Fruit fly (Drosophila melanogaster): ENCODE measurements around the gene CG15468.

Gene CG15468

DNA sequence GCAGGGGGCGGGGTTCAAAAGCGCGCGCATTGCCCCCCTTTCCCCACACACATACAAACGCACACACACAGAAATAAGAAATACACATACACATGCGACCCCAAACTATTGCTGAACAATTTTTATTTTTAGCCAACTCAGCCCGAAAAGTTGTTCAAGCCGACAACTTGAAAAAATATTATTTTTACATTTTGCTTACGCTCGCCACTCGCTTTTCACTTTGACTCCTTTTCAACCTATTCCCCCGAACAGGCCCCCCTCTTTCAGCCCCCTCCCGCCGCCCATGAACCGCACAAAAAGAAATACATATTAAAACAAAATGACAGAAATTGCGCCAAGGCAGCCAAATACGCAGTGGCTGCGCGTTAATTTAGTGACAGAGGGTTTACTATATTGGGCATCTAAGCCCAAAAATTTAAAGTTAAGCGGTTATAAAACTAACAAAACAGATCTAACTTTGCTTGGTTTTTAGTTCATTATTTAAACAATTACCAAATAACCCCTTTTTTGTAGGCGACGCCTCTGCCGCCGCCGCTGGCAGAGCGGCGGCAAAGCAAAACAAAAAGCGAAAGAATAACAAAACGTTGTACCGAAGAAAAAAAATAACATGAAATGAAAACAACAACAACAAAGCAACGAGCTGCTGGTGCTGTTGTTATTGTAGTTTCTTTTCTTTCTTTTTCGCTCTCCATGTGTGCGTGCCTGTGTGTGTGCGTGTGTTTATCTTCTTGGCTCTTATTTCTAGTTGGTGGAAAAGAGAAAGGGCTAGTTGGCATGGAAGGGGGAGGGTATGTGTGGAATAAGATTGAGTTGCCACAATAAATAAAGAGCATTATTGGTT lies 50.8 kb downstream of the CG15468 start (continued):
- peak; percentile 100 for TF ChIP-seq Ets65A (GFP tag)
- TF ChIP-seq ERR (GFP tag; optimal IDR thresholded peaks at IDR 0.05) = peak; percentile 99
- peak; percentile 99 for TF ChIP-seq disco-r (GFP tag; optimal IDR thresholded peaks at IDR 0.05)
- peak; percentile 100 for TF ChIP-seq Pdp1 (GFP tag; optimal IDR thresholded peaks at IDR 0.05)
- TF ChIP-seq Sox100B (GFP tag; optimal IDR thresholded peaks at IDR 0.05) = peak; percentile 100
- TF ChIP-seq CkIIα-i1 (GFP tag; IDR thresholded peaks at IDR 0.05) = peak; percentile 99
- peak; percentile 100 for TF ChIP-seq so (GFP tag; IDR thresholded peaks at IDR 0.05)
- TF ChIP-seq knrl (GFP tag; IDR thresholded peaks at IDR 0.05; ENCODE audit: partially characterized antibody) = no peak
- peak; percentile 97 for TF ChIP-seq CG10274 (GFP tag; optimal IDR thresholded peaks at IDR 0.05)
- peak; percentile 13; the same call in 1 of the 2 replicates for TF ChIP-seq inv (GFP tag; IDR thresholded peaks at IDR 0.05; ENCODE audit: partially characterized antibody)
- peak; percentile 99 for TF ChIP-seq peb (GFP tag; IDR thresholded peaks at IDR 0.05)
- TF ChIP-seq CG3163 (GFP tag; optimal IDR thresholded peaks at IDR 0.05) = peak; percentile 95
- TF ChIP-seq pb (GFP tag; optimal IDR thresholded peaks at IDR 0.05) = peak; percentile 99
- TF ChIP-seq zen2 (GFP tag; IDR thresholded peaks at IDR 0.05; ENCODE audit: partially characterized antibody) = no peak
- peak; percentile 99 for TF ChIP-seq Spps (tag; optimal IDR thresholded peaks at IDR 0.05)
- peak; percentile 100 for TF ChIP-seq CG14441 (GFP tag; IDR thresholded peaks at IDR 0.05)
- TF ChIP-seq gro (GFP tag; optimal IDR thresholded peaks at IDR 0.05) = peak; percentile 100
- TF ChIP-seq Med (GFP tag) = peak; percentile 100
- peak; percentile 100 for TF ChIP-seq CG31441 (GFP tag; IDR thresholded peaks at IDR 0.05)
- TF ChIP-seq NK7.1 (GFP tag; optimal IDR thresholded peaks at IDR 0.05) = peak; percentile 100
- TF ChIP-seq CG14860 (GFP tag; IDR thresholded peaks at IDR 0.05; ENCODE audit: partially characterized antibody) = no peak
- TF ChIP-seq CG7928 (GFP tag; optimal IDR thresholded peaks at IDR 0.05) = peak; percentile 89
- peak; percentile 97 for TF ChIP-seq CG1024 (GFP tag; IDR thresholded peaks at IDR 0.05)
- TF ChIP-seq Bgb (GFP tag; IDR thresholded peaks at IDR 0.05; ENCODE audit: partially characterized antibody) = no peak
- TF ChIP-seq CG17912 (GFP tag; optimal IDR thresholded peaks at IDR 0.05) = peak; percentile 99
- TF ChIP-seq CG6689 (GFP tag; IDR thresholded peaks at IDR 0.05) = peak; percentile 99
- TF ChIP-seq croc (GFP tag; conservative IDR thresholded peaks at IDR 0.05) = peak; percentile 100
- peak; percentile 100 for TF ChIP-seq nau (GFP tag; optimal IDR thresholded peaks at IDR 0.05)
- TF ChIP-seq Mrtf (GFP tag; IDR thresholded peaks at IDR 0.05) = peak; percentile 100
- TF ChIP-seq CG31224 (GFP tag; IDR thresholded peaks at IDR 0.05) = peak; percentile 99
- TF ChIP-seq CG2199 (GFP tag; IDR thresholded peaks at IDR 0.05) = peak; percentile 100
- no peak for TF ChIP-seq ato (GFP tag; IDR thresholded peaks at IDR 0.05; ENCODE audit: partially characterized antibody)
- TF ChIP-seq hb (GFP tag; IDR thresholded peaks at IDR 0.05; ENCODE audit: partially characterized antibody) = no peak
- TF ChIP-seq tin (GFP tag; optimal IDR thresholded peaks at IDR 0.05) = peak; percentile 100
- TF ChIP-seq C15 (GFP tag; IDR thresholded peaks at IDR 0.05) = peak; percentile 99
- TF ChIP-seq Dfd (GFP tag; optimal IDR thresholded peaks at IDR 0.05) = peak in 1 of 2 experiments; percentile 3
- no peak for TF ChIP-seq D (optimal IDR thresholded peaks at IDR 0.05)
- TF ChIP-seq D (GFP tag; optimal IDR thresholded peaks at IDR 0.05) = peak; percentile 100
- peak; percentile 100 for TF ChIP-seq CG10209 (GFP tag; optimal IDR thresholded peaks at IDR 0.05)
- TF ChIP-seq CG7357 (GFP tag; IDR thresholded peaks at IDR 0.05) = peak; percentile 99
- peak; percentile 100 for TF ChIP-seq Side (GFP tag; optimal IDR thresholded peaks at IDR 0.05)
- peak; percentile 100 for TF ChIP-seq chn (GFP tag; optimal IDR thresholded peaks at IDR 0.05)
- TF ChIP-seq Hand (GFP tag; optimal IDR thresholded peaks at IDR 0.05) = peak; percentile 100
- TF ChIP-seq tio (GFP tag; optimal IDR thresholded peaks at IDR 0.05) = peak; percentile 100
- peak; percentile 100 for TF ChIP-seq CG6272 (GFP tag; IDR thresholded peaks at IDR 0.05)
- TF ChIP-seq D19B (GFP tag; optimal IDR thresholded peaks at IDR 0.05) = peak; percentile 98
- peak; percentile 100 for TF ChIP-seq jumu (GFP tag; optimal IDR thresholded peaks at IDR 0.05)
- TF ChIP-seq Trl (optimal IDR thresholded peaks at IDR 0.05) = peak in 1 of 2 experiments; percentile 5
- TF ChIP-seq Trl (GFP tag; optimal IDR thresholded peaks at IDR 0.05) = peak; percentile 100
- TF ChIP-seq ftz-f1 (GFP tag; optimal IDR thresholded peaks at IDR 0.05) = peak; percentile 98

All from whole organism, embryonic.